Worm (Caenorhabditis elegans): ENCODE data around the gene mcm-6.

DNA sequence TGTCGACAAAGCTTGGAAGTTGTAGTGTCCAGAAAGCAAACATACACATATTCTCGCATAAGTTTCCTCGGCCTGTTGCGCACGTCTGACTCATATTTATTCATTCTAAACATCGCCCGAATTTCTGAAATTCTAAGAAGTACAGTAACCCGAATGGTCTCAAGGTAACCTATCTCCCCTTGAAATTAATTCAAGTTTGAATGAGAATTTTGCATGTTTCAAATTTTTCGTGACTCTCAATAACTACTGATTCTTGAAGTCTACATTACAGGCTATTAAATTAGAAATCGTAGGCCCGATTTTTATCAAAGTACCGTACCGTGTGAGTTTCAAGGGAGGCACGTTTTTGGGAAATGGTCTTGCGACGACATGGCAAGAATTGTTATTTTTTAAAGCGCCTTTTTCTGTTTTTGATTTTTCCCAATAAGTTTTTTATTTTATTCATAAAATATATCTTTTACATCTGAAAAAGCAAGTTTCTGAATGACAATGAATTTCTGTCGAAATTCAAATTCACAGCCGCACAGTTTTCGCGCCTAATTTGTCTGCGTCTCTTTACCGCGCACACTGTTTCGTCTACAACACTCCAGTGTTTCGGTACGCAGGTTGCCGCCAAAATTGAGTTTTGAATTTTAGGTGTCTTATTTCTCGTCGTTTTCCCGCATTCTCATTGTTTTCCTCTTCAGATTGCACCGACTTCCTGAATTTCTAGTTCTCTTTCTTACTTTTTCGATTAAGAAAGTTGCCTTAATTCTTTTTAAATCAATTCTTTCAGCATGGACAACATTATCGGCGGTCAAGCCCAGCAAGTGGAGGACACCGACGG, at the start of gene mcm-6, which contains the start of gene R10E11.9:
- TF ChIP-seq ceh-82 (tag; optimal IDR thresholded peaks at IDR 0.05) (no peak), pqm-1 (tag; optimal IDR thresholded peaks at IDR 0.05) (no peak), fos-1 (tag; optimal IDR thresholded peaks at IDR 0.05) (no peak), egl-27 (tag; optimal IDR thresholded peaks at IDR 0.05) (no peak), zag-1 (tag; optimal IDR thresholded peaks at IDR 0.05) (no peak), ZK546.5 (tag; optimal IDR thresholded peaks at IDR 0.05) (no peak), ces-1 (GFP tag; optimal IDR thresholded peaks at IDR 0.05) (no peak), F26F4.8 (GFP tag; conservative IDR thresholded peaks at IDR 0.05) (no peak)
